Worm (Caenorhabditis elegans): Measurements from ENCODE around the gene nonu-1.
A peak's percentile ranks its signal among the peaks of the same experiment; 100 is the strongest.

nonu-1 gene

DNA sequence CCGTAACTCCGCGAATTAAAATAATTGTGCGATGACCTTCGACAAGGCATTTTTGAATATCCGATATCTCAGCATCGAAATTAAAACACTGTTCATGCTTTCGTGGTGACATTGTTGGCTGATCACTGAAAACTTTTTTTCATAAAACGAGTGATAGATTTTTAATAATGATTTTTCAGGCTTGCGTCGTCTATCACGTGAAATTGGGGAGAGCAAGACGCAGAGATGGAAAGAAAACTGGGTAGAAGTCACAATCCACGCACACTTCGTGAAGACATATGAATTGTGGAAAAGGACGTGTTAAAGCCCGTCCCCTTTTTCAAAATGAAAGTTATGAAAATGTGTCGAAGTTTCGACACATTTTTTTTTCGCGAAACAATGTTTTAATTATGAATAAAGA lies at the start of gene nonu-1:
Gene nonu-1 (minus strand): TSS at position 169 of the 400 bp plus-strand sequence.
- TF ChIP-seq ceh-88 (GFP tag; IDR thresholded peaks at IDR 0.05) = no peak
- no peak for TF ChIP-seq nhr-19 (GFP tag; conservative IDR thresholded peaks at IDR 0.05)
- no peak for TF ChIP-seq pag-3 (tag; optimal IDR thresholded peaks at IDR 0.05; ENCODE audit: borderline replicate concordance, insufficient read depth)
- TF ChIP-seq sptf-1 (tag; optimal IDR thresholded peaks at IDR 0.05) = no peak
- TF ChIP-seq vab-15 (tag; optimal IDR thresholded peaks at IDR 0.05) = no peak
- TF ChIP-seq pax-3 (tag; optimal IDR thresholded peaks at IDR 0.05) = no peak
- no peak for TF ChIP-seq nhr-77 (tag; optimal IDR thresholded peaks at IDR 0.05)
- no peak for TF ChIP-seq nhr-85 (tag)
- no peak for TF ChIP-seq nhr-71 (tag; optimal IDR thresholded peaks at IDR 0.05)
- no peak for TF ChIP-seq isw-1 (GFP tag; IDR thresholded peaks at IDR 0.05)
- no peak for TF ChIP-seq zag-1 (tag; optimal IDR thresholded peaks at IDR 0.05)
- TF ChIP-seq hpl-2 (GFP tag; optimal IDR thresholded peaks at IDR 0.05) = no peak
- no peak for TF ChIP-seq snpc-4 (tag; optimal IDR thresholded peaks at IDR 0.05)
- TF ChIP-seq rnt-1 (tag; optimal IDR thresholded peaks at IDR 0.05) = peak; percentile 13
- TF ChIP-seq unc-86 (tag; optimal IDR thresholded peaks at IDR 0.05) = no peak
- TF ChIP-seq lin-15B (tag; optimal IDR thresholded peaks at IDR 0.05) = no peak
- TF ChIP-seq jun-1 (tag; optimal IDR thresholded peaks at IDR 0.05) = no peak
- TF ChIP-seq fkh-10 (GFP tag; optimal IDR thresholded peaks at IDR 0.05) = no peak
- no peak for TF ChIP-seq C04F5.9 (tag; optimal IDR thresholded peaks at IDR 0.05)
- TF ChIP-seq elt-3 (tag; optimal IDR thresholded peaks at IDR 0.05) = no peak
- no peak for TF ChIP-seq lsy-2 (tag; optimal IDR thresholded peaks at IDR 0.05)
- peak; percentile 6 for TF ChIP-seq fkh-8 (tag; optimal IDR thresholded peaks at IDR 0.05)
- no peak for TF ChIP-seq efl-1 (optimal IDR thresholded peaks at IDR 0.05)
- peak in 1 of 2 experiments; percentile 78 for TF ChIP-seq efl-1 (GFP tag; optimal IDR thresholded peaks at IDR 0.05 in 1 of 2)
- no peak for TF ChIP-seq nhr-237 (tag; optimal IDR thresholded peaks at IDR 0.05)
- no peak for TF ChIP-seq pqm-1 (tag; optimal IDR thresholded peaks at IDR 0.05)
- TF ChIP-seq dpl-1 (GFP tag; optimal IDR thresholded peaks at IDR 0.05) = no peak
- peak; percentile 0 for TF ChIP-seq fkh-4 (tag; optimal IDR thresholded peaks at IDR 0.05; ENCODE audit: borderline replicate concordance)
- no peak for TF ChIP-seq unc-130 (tag; optimal IDR thresholded peaks at IDR 0.05)
- peak in 1 of 2 experiments; percentile 12 for TF ChIP-seq mdl-1 (tag; optimal IDR thresholded peaks at IDR 0.05)
- no peak for TF ChIP-seq lin-39 (tag; optimal IDR thresholded peaks at IDR 0.05)
- no peak for TF ChIP-seq snu-23 (GFP tag; optimal IDR thresholded peaks at IDR 0.05)
- TF ChIP-seq elt-2 (tag; optimal IDR thresholded peaks at IDR 0.05) = peak; percentile 9
- TF ChIP-seq Y116A8C.19 (tag; optimal IDR thresholded peaks at IDR 0.05; ENCODE audit: borderline replicate concordance) = no peak
- no peak for TF ChIP-seq aly-2 (tag; optimal IDR thresholded peaks at IDR 0.05)
- TF ChIP-seq ceh-82 (tag; optimal IDR thresholded peaks at IDR 0.05) = no peak
- TF ChIP-seq irx-1 (tag; optimal IDR thresholded peaks at IDR 0.05) = no peak
- no peak for TF ChIP-seq mef-2 (tag; optimal IDR thresholded peaks at IDR 0.05)
- no peak for TF ChIP-seq egl-27 (tag; optimal IDR thresholded peaks at IDR 0.05)
- no peak for TF ChIP-seq nhr-47 (tag; optimal IDR thresholded peaks at IDR 0.05)
- no peak for TF ChIP-seq ets-5 (GFP tag; IDR thresholded peaks at IDR 0.05)
- no peak for TF ChIP-seq hlh-4 (tag; optimal IDR thresholded peaks at IDR 0.05)
- no peak for TF ChIP-seq grh-1 (GFP tag; IDR thresholded peaks at IDR 0.05)
- TF ChIP-seq ceh-90 (tag; optimal IDR thresholded peaks at IDR 0.05) = no peak
- TF ChIP-seq C34B4.2 (tag; optimal IDR thresholded peaks at IDR 0.05) = no peak
- TF ChIP-seq hlh-17 (GFP tag; optimal IDR thresholded peaks at IDR 0.05; ENCODE audit: borderline replicate concordance) = no peak
- no peak for TF ChIP-seq aha-1 (tag; optimal IDR thresholded peaks at IDR 0.05)
- TF ChIP-seq sox-4 (tag; optimal IDR thresholded peaks at IDR 0.05) = no peak
- peak in 1 of 2 experiments; percentile 21 for TF ChIP-seq lin-35 (GFP tag; optimal IDR thresholded peaks at IDR 0.05)
- TF ChIP-seq fos-1 (tag; optimal IDR thresholded peaks at IDR 0.05) = no peak
- TF ChIP-seq nhr-12 (tag; optimal IDR thresholded peaks at IDR 0.05) = no peak
- TF ChIP-seq dsc-1 (tag; optimal IDR thresholded peaks at IDR 0.05) = no peak
- no peak for TF ChIP-seq nhr-28 (tag; optimal IDR thresholded peaks at IDR 0.05)
- TF ChIP-seq tlp-1 (tag; optimal IDR thresholded peaks at IDR 0.05) = no peak

All from whole organism, L1 larva.